In the genomic region with DNA sequence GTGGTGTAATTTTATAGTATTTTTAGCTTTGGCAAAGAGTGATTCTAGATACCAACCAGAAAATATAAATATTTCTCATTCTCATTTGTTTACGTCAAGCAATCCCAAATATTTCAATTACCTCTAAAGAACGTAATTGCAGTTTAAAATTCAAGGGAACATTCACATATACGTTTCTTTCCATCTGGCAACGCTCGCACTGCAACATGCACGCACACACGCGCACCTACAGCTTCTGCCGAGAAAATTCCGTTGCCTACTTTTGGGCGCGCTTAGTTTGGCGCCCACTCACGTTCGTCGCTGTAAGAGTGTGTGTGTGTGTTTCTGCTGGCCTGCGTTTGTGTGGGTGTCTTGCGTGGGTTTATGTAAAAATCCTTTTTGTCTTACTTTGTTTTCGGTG, we compare ENCODE assay signal across 1 fruit fly cellular context.
TF ChIP-seq lines count a peak whose summit lies in the region.

No protein-coding gene starts in this region.

TF ChIP-seq in whole organism, embryonic, 481 proteins besides CTCF, POLR2A, EP300 and RAD21 (continued from another document):
- TF ChIP-seq Dp (GFP tag; optimal IDR thresholded peaks at IDR 0.05; lab: Kevin White, UChicago), result peak; percentile 22
- TF ChIP-seq Myb (GFP tag; optimal IDR thresholded peaks at IDR 0.05; lab: Kevin White, UChicago), result no peak
- peak; percentile 65 for TF ChIP-seq sens (GFP tag; lab: Kevin White, UChicago)
- no peak for TF ChIP-seq CG7928 (GFP tag; optimal IDR thresholded peaks at IDR 0.05; lab: Kevin White, UChicago)
- peak; percentile 47 for TF ChIP-seq CG8478 (optimal IDR thresholded peaks at IDR 0.05; lab: Kevin White, UChicago)
- TF ChIP-seq row (GFP tag; IDR thresholded peaks at IDR 0.05; lab: Robert Waterston, UW), result 0 out of 3 replicates have a peak, but pooled peaks have one; percentile 7
- TF ChIP-seq ara (GFP tag; IDR thresholded peaks at IDR 0.05; lab: Robert Waterston, UW), result no peak
- peak; percentile 65 for TF ChIP-seq stwl (tag; optimal IDR thresholded peaks at IDR 0.05; lab: Kevin White, UChicago)
- no peak for TF ChIP-seq CG1602 (GFP tag; optimal IDR thresholded peaks at IDR 0.05; lab: Kevin White, UChicago)
- peak; percentile 28 for TF ChIP-seq CG7556 (GFP tag; optimal IDR thresholded peaks at IDR 0.05; lab: Kevin White, UChicago)
- TF ChIP-seq stc (GFP tag; IDR thresholded peaks at IDR 0.05; lab: Robert Waterston, UW), result no peak
- 0 out of 2 replicates have a peak, but pooled peaks have one; percentile 24 for TF ChIP-seq bbx (GFP tag; IDR thresholded peaks at IDR 0.05; lab: Robert Waterston, UW; ENCODE audit: partially characterized antibody)
- peak; percentile 8 for TF ChIP-seq Ets97D (GFP tag; optimal IDR thresholded peaks at IDR 0.05; lab: Kevin White, UChicago)
- TF ChIP-seq hbn (GFP tag; IDR thresholded peaks at IDR 0.05; lab: Robert Waterston, UW; ENCODE audit: partially characterized antibody), result no peak
- TF ChIP-seq otp (GFP tag; IDR thresholded peaks at IDR 0.05; lab: Robert Waterston, UW), result no peak
- TF ChIP-seq Nf-YC (tag; optimal IDR thresholded peaks at IDR 0.05; lab: Kevin White, UChicago), result no peak
- no peak for TF ChIP-seq HLHmδ (GFP tag; optimal IDR thresholded peaks at IDR 0.05; lab: Kevin White, UChicago)
- TF ChIP-seq lola (GFP tag; optimal IDR thresholded peaks at IDR 0.05; lab: Kevin White, UChicago), result no peak
- no peak for TF ChIP-seq CHES-1-like (GFP tag; optimal IDR thresholded peaks at IDR 0.05; lab: Kevin White, UChicago)
- no peak for TF ChIP-seq Deaf1 (tag; optimal IDR thresholded peaks at IDR 0.05; lab: Kevin White, UChicago)
- TF ChIP-seq odd (GFP tag; optimal IDR thresholded peaks at IDR 0.05; lab: Kevin White, UChicago), result no peak
